Fruit fly (Drosophila melanogaster): ENCODE measurements around the gene His2Av.

His2Av gene

DNA sequence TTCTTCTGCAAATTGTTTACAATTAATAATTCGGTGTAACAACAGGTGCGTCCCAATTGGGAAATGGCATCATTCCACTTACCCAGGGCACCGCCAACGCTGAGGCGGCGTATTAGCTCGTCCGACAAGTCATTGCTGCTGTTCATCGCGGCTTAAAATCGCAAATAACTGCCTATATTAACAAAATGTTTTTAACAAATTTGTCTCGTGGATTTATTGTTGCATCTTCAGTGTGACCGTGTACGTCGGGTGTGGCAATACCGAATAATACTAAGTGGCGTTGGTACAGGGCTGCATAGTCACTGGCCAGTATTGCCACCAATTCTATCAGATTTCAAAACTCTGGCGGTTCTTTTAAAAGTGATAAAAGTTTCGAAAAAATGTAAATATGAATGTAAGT, 45.9 kb downstream of the His2Av start, which contains the start of gene Ets97D (continued):
- TF ChIP-seq prd (optimal IDR thresholded peaks at IDR 0.05) (no peak), prd (GFP tag; IDR thresholded peaks at IDR 0.05) (no peak), twi (tag; optimal IDR thresholded peaks at IDR 0.05) (no peak), CG3838 (GFP tag; optimal IDR thresholded peaks at IDR 0.05) (no peak), gsb (GFP tag; IDR thresholded peaks at IDR 0.05) (no peak), HmgZ (tag; optimal IDR thresholded peaks at IDR 0.05) (peak; percentile 81), CG12769 (tag; optimal IDR thresholded peaks at IDR 0.05) (peak; percentile 8), scrt (GFP tag; optimal IDR thresholded peaks at IDR 0.05) (peak; percentile 68), Camta (GFP tag; optimal IDR thresholded peaks at IDR 0.05) (no peak), CG13624 (GFP tag; optimal IDR thresholded peaks at IDR 0.05) (no peak), shn (GFP tag; optimal IDR thresholded peaks at IDR 0.05) (no peak), Six4 (GFP tag; optimal IDR thresholded peaks at IDR 0.05) (no peak), bab2 (GFP tag; optimal IDR thresholded peaks at IDR 0.05) (no peak), ato (GFP tag; IDR thresholded peaks at IDR 0.05; ENCODE audit: partially characterized antibody) (no peak), pho (GFP tag; optimal IDR thresholded peaks at IDR 0.05) (no peak), CG2129 (GFP tag; IDR thresholded peaks at IDR 0.05; ENCODE audit: partially characterized antibody) (no peak), ken (GFP tag; IDR thresholded peaks at IDR 0.05) (no peak), HmgD (GFP tag; optimal IDR thresholded peaks at IDR 0.05) (no peak), cg (GFP tag; optimal IDR thresholded peaks at IDR 0.05) (no peak), GATAe (GFP tag; conservative IDR thresholded peaks at IDR 0.05) (no peak), gcm (GFP tag; optimal IDR thresholded peaks at IDR 0.05) (no peak), wek (GFP tag; optimal IDR thresholded peaks at IDR 0.05) (no peak), CG12299 (tag; optimal IDR thresholded peaks at IDR 0.05) (no peak), tap (tag; optimal IDR thresholded peaks at IDR 0.05) (no peak), CG9437 (GFP tag; optimal IDR thresholded peaks at IDR 0.05) (no peak), grn (GFP tag; optimal IDR thresholded peaks at IDR 0.05) (no peak), sug (tag; optimal IDR thresholded peaks at IDR 0.05) (peak; percentile 15), jing (GFP tag; optimal IDR thresholded peaks at IDR 0.05) (no peak), E2f2 (GFP tag; IDR thresholded peaks at IDR 0.05) (peak; percentile 100), CG6813 (GFP tag; optimal IDR thresholded peaks at IDR 0.05) (no peak), eve (GFP tag; optimal IDR thresholded peaks at IDR 0.05) (no peak), vvl (GFP tag; IDR thresholded peaks at IDR 0.05) (no peak; the same call in 1 of the 2 replicates), Trl (optimal IDR thresholded peaks at IDR 0.05) (no peak), Trl (GFP tag; optimal IDR thresholded peaks at IDR 0.05) (no peak), CG14014 (GFP tag; IDR thresholded peaks at IDR 0.05) (no peak), grau (tag; optimal IDR thresholded peaks at IDR 0.05) (no peak), Xrp1 (GFP tag; IDR thresholded peaks at IDR 0.05) (no peak), CG6272 (GFP tag; IDR thresholded peaks at IDR 0.05) (no peak), CG11696 (GFP tag; IDR thresholded peaks at IDR 0.05) (no peak), lmd (GFP tag; IDR thresholded peaks at IDR 0.05) (no peak), NFAT (GFP tag; IDR thresholded peaks at IDR 0.05) (no peak), CG15601 (tag; optimal IDR thresholded peaks at IDR 0.05) (peak; percentile 62), CG6654 (GFP tag; optimal IDR thresholded peaks at IDR 0.05) (no peak), stwl (tag; optimal IDR thresholded peaks at IDR 0.05) (peak; percentile 77), Optix (GFP tag; IDR thresholded peaks at IDR 0.05) (no peak), run (tag; optimal IDR thresholded peaks at IDR 0.05) (no peak), CG11398 (GFP tag; optimal IDR thresholded peaks at IDR 0.05) (no peak), Gsc (GFP tag; IDR thresholded peaks at IDR 0.05) (no peak), mam (GFP tag; optimal IDR thresholded peaks at IDR 0.05) (no peak), yki (optimal IDR thresholded peaks at IDR 0.05) (no peak), CG8290 (GFP tag; optimal IDR thresholded peaks at IDR 0.05) (no peak), CG8290 (tag; optimal IDR thresholded peaks at IDR 0.05) (peak in 1 of 2 experiments; percentile 68), her (GFP tag; optimal IDR thresholded peaks at IDR 0.05) (no peak), Hmx (GFP tag; optimal IDR thresholded peaks at IDR 0.05) (no peak)
